Fruit fly (Drosophila melanogaster): ENCODE results near the gene Elo68beta.

dm6 chr3L:11092610-11092961, 8.9 kb downstream of the Elo68beta start:
- TF ChIP-seq CG10348 (GFP tag; IDR thresholded peaks at IDR 0.05), result no peak
- TF ChIP-seq CG9948 (tag; optimal IDR thresholded peaks at IDR 0.05), result no peak
- TF ChIP-seq CG32121 (GFP tag; IDR thresholded peaks at IDR 0.05), result no peak
- no peak for TF ChIP-seq EcR (GFP tag; optimal IDR thresholded peaks at IDR 0.05)
- TF ChIP-seq CG4496 (GFP tag; IDR thresholded peaks at IDR 0.05), result no peak
- no peak for TF ChIP-seq CG8301 (tag; optimal IDR thresholded peaks at IDR 0.05)
- TF ChIP-seq CG14655 (GFP tag; optimal IDR thresholded peaks at IDR 0.05), result no peak
- TF ChIP-seq CG13204 (GFP tag; optimal IDR thresholded peaks at IDR 0.05), result no peak
- TF ChIP-seq CG15710 (tag; optimal IDR thresholded peaks at IDR 0.05), result no peak
- TF ChIP-seq CG34367 (tag; optimal IDR thresholded peaks at IDR 0.05), result no peak
- TF ChIP-seq CG17806 (tag; optimal IDR thresholded peaks at IDR 0.05), result no peak
